Worm (Caenorhabditis elegans) whole organism, L4 larva: ENCODE measurements around the gene Y47D3B.4.

Experiments
- cey-2 ChIP-seq: sonication (generic microtip); optimal IDR thresholded peaks from 3 replicates; lab custom pipeline; 2017; ENCODE audit warnings: missing genetic modification characterization, mild to moderate bottlenecking, missing compliant biosample characterization, antibody characterized with exemption, borderline replicate concordance; ENCODE audit not compliant: insufficient read depth
- unc-39 ChIP-seq: sonication (generic microtip); optimal IDR thresholded peaks from 2 replicates; lab custom pipeline; 2017; ENCODE audit warnings: missing biosample characterization, missing genetic modification characterization
- zag-1 ChIP-seq: fragments of 150-350 bp; optimal IDR thresholded peaks from 2 replicates; lab custom pipeline; 2014; ENCODE audit warnings: missing biosample characterization, missing genetic modification characterization

ce11 chrIII:11355758-11356323, 49.3 kb upstream of the Y47D3B.4 start:
- no peak for TF ChIP-seq zag-1 (tag; lab: Kevin White, UChicago)
- no peak for TF ChIP-seq unc-39
- TF ChIP-seq cey-2 (tag; lab: Kevin White, UChicago), result no peak
